Worm (Caenorhabditis elegans) whole organism, L3 larva: ENCODE measurements around the gene nbet-1.

Experiments
- ama-1 ChIP-seq: fragments of 150-350 bp; optimal IDR thresholded peaks from 2 replicates; lab custom pipeline; 2018
- fkh-2 ChIP-seq: fragments of 150-350 bp; optimal IDR thresholded peaks from 2 replicates; lab custom pipeline; 2014; ENCODE audit warnings: missing biosample characterization, missing genetic modification reagents, missing genetic modification characterization
- mdl-1 ChIP-seq: fragments of 150-350 bp; optimal IDR thresholded peaks from 2 replicates; lab custom pipeline; 2014; ENCODE audit warnings: missing biosample characterization, missing genetic modification characterization
- nfya-1 ChIP-seq: sonication (generic microtip); optimal IDR thresholded peaks from 2 replicates; lab custom pipeline; 2017; ENCODE audit warnings: missing genetic modification characterization, mild to moderate bottlenecking, missing compliant biosample characterization, antibody characterized with exemption, moderate library complexity; ENCODE audit not compliant: insufficient read depth
- nhr-28 ChIP-seq: fragments of 150-350 bp; optimal IDR thresholded peaks from 2 replicates; lab custom pipeline; 2014; ENCODE audit warnings: missing biosample characterization, missing genetic modification characterization
- sea-2 ChIP-seq: fragments of 150-350 bp; sonication (generic microtip); optimal IDR thresholded peaks from 4 replicates; lab custom pipeline; 2014; ENCODE audit warnings: missing biosample characterization, missing genetic modification reagents, missing genetic modification characterization
- ztf-4 ChIP-seq: fragments of 150-350 bp; optimal IDR thresholded peaks from 2 replicates; lab custom pipeline; 2014; ENCODE audit warnings: missing biosample characterization, missing genetic modification characterization

DNA sequence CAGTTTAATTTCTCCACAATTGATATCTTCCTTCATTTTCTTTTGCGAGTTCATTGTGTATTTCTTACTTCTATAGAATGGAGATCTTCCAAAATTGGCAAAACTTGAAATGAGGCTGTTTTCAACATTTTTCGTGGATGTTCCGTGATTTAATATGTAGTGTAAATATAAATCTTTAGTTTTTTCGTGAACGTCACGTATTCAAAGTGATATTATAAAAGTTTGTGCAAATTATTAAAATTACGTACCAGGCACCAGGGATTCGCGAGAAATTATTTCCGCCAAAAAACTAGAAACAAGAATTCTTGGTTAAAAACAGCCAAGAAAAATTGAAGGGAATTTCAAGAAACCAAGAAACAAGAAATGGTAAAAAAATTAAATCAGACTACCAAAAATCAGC is 14.9 kb downstream of the nbet-1 start, which contains the start of gene Y59E9AL.8:
- TF ChIP-seq nhr-28: no peak
- no peak for TF ChIP-seq ama-1 (lab: Kevin White, UChicago)
- no peak for TF ChIP-seq sea-2 (GFP tag; lab: Kevin White, UChicago)
- TF ChIP-seq nfya-1: no peak
- TF ChIP-seq mdl-1 (tag; lab: Kevin White, UChicago): no peak
- TF ChIP-seq ztf-4 (tag; lab: Kevin White, UChicago): no peak
- no peak for TF ChIP-seq fkh-2 (tag; lab: Kevin White, UChicago)
